Fruit fly (Drosophila melanogaster) whole organism, embryonic: Measurements from ENCODE around the gene CG9391.

Experiments used
- Blimp-1 ChIP-seq: fragments of 200-800 bp; sonication (Bioruptor generic); optimal IDR thresholded peaks from 3 replicates; lab custom pipeline; 2018; ENCODE audit warnings: missing biosample characterization, missing genetic modification characterization, mild to moderate bottlenecking, moderate library complexity, missing genetic modification reagents
- CG10462 ChIP-seq: fragments of 200-800 bp; sonication (Bioruptor generic); optimal IDR thresholded peaks from 2 replicates; lab custom pipeline; 2016; ENCODE audit warnings: missing biosample characterization, missing genetic modification characterization
- CG13624 ChIP-seq: fragments of 200-800 bp; sonication (Bioruptor generic); optimal IDR thresholded peaks from 2 replicates; lab custom pipeline; 2016; ENCODE audit warnings: missing biosample characterization, missing genetic modification characterization
- CG15269 ChIP-seq: fragments of 200-800 bp; sonication (Bioruptor generic); optimal IDR thresholded peaks from 2 replicates; lab custom pipeline; 2018; ENCODE audit warnings: missing biosample characterization, mild to moderate bottlenecking, missing genetic modification characterization, moderate library complexity
- CG1647 ChIP-seq: fragments of 200-800 bp; sonication (Bioruptor generic); optimal IDR thresholded peaks from 3 replicates; lab custom pipeline; 2016; ENCODE audit warnings: missing biosample characterization, missing genetic modification characterization
- CG17802 ChIP-seq: fragments of 200-800 bp; sonication (Bioruptor generic); optimal IDR thresholded peaks from 2 replicates; lab custom pipeline; 2018; ENCODE audit warnings: missing biosample characterization, mild to moderate bottlenecking, missing genetic modification characterization, moderate library complexity
- CG1792 ChIP-seq: fragments of 200-800 bp; sonication (Bioruptor generic); optimal IDR thresholded peaks from 2 replicates; lab custom pipeline; 2016; ENCODE audit warnings: missing biosample characterization, missing genetic modification characterization
- CG18599 ChIP-seq: fragments of 200-800 bp; sonication (Bioruptor generic); optimal IDR thresholded peaks from 3 replicates; lab custom pipeline; 2017; ENCODE audit warnings: missing biosample characterization, missing genetic modification characterization, mild to moderate bottlenecking, moderate library complexity, missing genetic modification reagents
- CG2712 ChIP-seq: fragments of 200-800 bp; optimal IDR thresholded peaks from 3 replicates; lab custom pipeline; 2019; ENCODE audit warnings: missing biosample characterization, mild to moderate bottlenecking, missing genetic modification characterization, moderate library complexity
- CG2889 ChIP-seq: fragments of 200-800 bp; sonication (Bioruptor generic); IDR thresholded peaks from 3 replicates; pipeline ENCODE4 v1.3.6; 2022; ENCODE audit warnings: missing biosample characterization, missing genetic modification characterization
- CG34224 ChIP-seq: fragments of 200-800 bp; sonication (Bioruptor generic); IDR thresholded peaks from 3 replicates; pipeline ENCODE4 v1.3.6; 2022; ENCODE audit warnings: missing biosample characterization, missing genetic modification characterization; ENCODE audit not compliant: partially characterized antibody
- CG3726 ChIP-seq: fragments of 200-800 bp; sonication (Bioruptor generic); IDR thresholded peaks from 3 replicates; pipeline ENCODE4, ENCODE4 v1.3.6; 2022; ENCODE audit warnings: missing biosample characterization, missing genetic modification characterization
- CG3847 ChIP-seq: fragments of 200-800 bp; sonication (Bioruptor generic); IDR thresholded peaks from 2 replicates; pipeline ENCODE4 v1.3.6; 2022; ENCODE audit warnings: missing biosample characterization, missing genetic modification characterization
- CG4424 ChIP-seq: fragments of 200-800 bp; sonication (Bioruptor generic); optimal IDR thresholded peaks from 3 replicates; lab custom pipeline; 2016; ENCODE audit warnings: missing biosample characterization, missing genetic modification characterization
- CG6272 ChIP-seq: fragments of 200-800 bp; sonication (Bioruptor generic); IDR thresholded peaks from 2 replicates; pipeline ENCODE4 v1.3.6; 2022; ENCODE audit warnings: missing biosample characterization, missing genetic modification characterization
- CG6791 ChIP-seq: fragments of 200-800 bp; sonication (Bioruptor generic); IDR thresholded peaks from 3 replicates; pipeline ENCODE4 v1.3.6; 2022; ENCODE audit warnings: missing biosample characterization, missing genetic modification characterization; ENCODE audit not compliant: partially characterized antibody
- CG8478 ChIP-seq: fragments of >200 bp; optimal IDR thresholded peaks from 2 replicates; lab custom pipeline; 2018
- CG8944 ChIP-seq: fragments of 200-800 bp; sonication (Bioruptor generic); optimal IDR thresholded peaks from 3 replicates; lab custom pipeline; 2016; ENCODE audit warnings: missing biosample characterization, missing genetic modification characterization
- CG9876 ChIP-seq: fragments of 200-800 bp; sonication (Bioruptor generic); optimal IDR thresholded peaks from 2 replicates; lab custom pipeline; 2016; ENCODE audit warnings: missing biosample characterization, missing genetic modification characterization
- Drgx ChIP-seq: fragments of 200-800 bp; sonication (Bioruptor generic); IDR thresholded peaks from 2 replicates; pipeline ENCODE4 v1.3.6; 2022; ENCODE audit warnings: missing biosample characterization, missing genetic modification characterization
- E2f1 ChIP-seq: fragments of 200-800 bp; sonication (Bioruptor generic); IDR thresholded peaks from 2 replicates; pipeline ENCODE4 v1.3.6; 2022; ENCODE audit warnings: missing biosample characterization, missing genetic modification characterization
- Ets65A ChIP-seq: fragments of 200-800 bp; sonication (Bioruptor generic); peaks from one replicate; lab custom pipeline; 2016; ENCODE audit warnings: missing biosample characterization, missing genetic modification characterization
- HLH4C ChIP-seq: fragments of 200-800 bp; sonication (Bioruptor generic); IDR thresholded peaks from 3 replicates; pipeline ENCODE4 v1.3.6; 2022; ENCODE audit warnings: missing biosample characterization, missing genetic modification characterization; ENCODE audit not compliant: partially characterized antibody
- Myb ChIP-seq: fragments of 200-800 bp; sonication (Bioruptor generic); optimal IDR thresholded peaks from 2 replicates; lab custom pipeline; 2016; ENCODE audit warnings: missing biosample characterization, missing genetic modification characterization
- Nf-YB ChIP-seq: fragments of 200-800 bp; sonication (Bioruptor generic); optimal IDR thresholded peaks from 3 replicates; lab custom pipeline; 2019; ENCODE audit warnings: missing biosample characterization, mild to moderate bottlenecking, missing genetic modification characterization, moderate library complexity
- PHDP ChIP-seq: fragments of 200-800 bp; sonication (Bioruptor generic); optimal IDR thresholded peaks from 3 replicates; lab custom pipeline; 2018; ENCODE audit warnings: missing biosample characterization, mild to moderate bottlenecking, missing genetic modification characterization, moderate library complexity
- Pdp1 ChIP-seq, 2 experiments: fragments of 200-800 bp; sonication (Bioruptor generic); optimal IDR thresholded peaks; 3 replicates each; lab custom pipeline; 2016; ENCODE audit warnings: missing biosample characterization in 2 of 2, missing genetic modification characterization in 2 of 2, mild to moderate bottlenecking in 1 of 2, moderate library complexity in 1 of 2
- Ravus ChIP-seq: fragments of 200-800 bp; sonication (Bioruptor generic); IDR thresholded peaks from 2 replicates; pipeline ENCODE4 v1.3.6; 2022; ENCODE audit warnings: missing biosample characterization, missing genetic modification characterization
- Side ChIP-seq: fragments of 200-800 bp; sonication (Bioruptor generic); optimal IDR thresholded peaks from 2 replicates; lab custom pipeline; 2016; ENCODE audit warnings: missing biosample characterization, missing genetic modification characterization
- Stat92E ChIP-seq, 3 experiments: fragments of >200 bp in 2 of 3; fragments of 200-800 bp in 1 of 3; sonication (Bioruptor generic) in 1 of 3; optimal IDR thresholded peaks; 2 replicates each; lab custom pipeline; 2017 to 2019; ENCODE audit warnings: missing biosample characterization in 3 of 3, missing genetic modification characterization in 3 of 3, mild to moderate bottlenecking in 1 of 3, moderate library complexity in 1 of 3
- Trl ChIP-seq, 3 experiments: fragments of >200 bp in 2 of 3; fragments of 200-800 bp in 1 of 3; sonication (Bioruptor generic) in 1 of 3; optimal IDR thresholded peaks; 2 replicates in 1 of 3; 3 replicates in 2 of 3; lab custom pipeline; 2016 to 2017; ENCODE audit warnings: missing biosample characterization in 1 of 3, missing genetic modification characterization in 1 of 3
- Xbp1 ChIP-seq: fragments of 200-800 bp; sonication (Bioruptor generic); optimal IDR thresholded peaks from 3 replicates; lab custom pipeline; 2016; ENCODE audit warnings: missing biosample characterization, mild to moderate bottlenecking, missing genetic modification characterization
- al ChIP-seq: fragments of 200-800 bp; sonication (Bioruptor generic); IDR thresholded peaks from 2 replicates; pipeline ENCODE4 v1.3.6; 2022; ENCODE audit warnings: missing biosample characterization, missing genetic modification characterization
- ap ChIP-seq: fragments of 200-800 bp; sonication (Bioruptor generic); IDR thresholded peaks from 2 replicates; pipeline ENCODE4 v1.3.6; 2022; ENCODE audit warnings: missing biosample characterization, missing genetic modification characterization
- cad ChIP-seq: fragments of >200 bp; optimal IDR thresholded peaks from 2 replicates; lab custom pipeline; 2017; ENCODE audit warnings: missing biosample characterization, missing genetic modification characterization
- cg ChIP-seq: fragments of 200-800 bp; sonication (Bioruptor generic); optimal IDR thresholded peaks from 3 replicates; lab custom pipeline; 2019; ENCODE audit warnings: missing biosample characterization, mild to moderate bottlenecking, missing genetic modification characterization, moderate library complexity
- ci ChIP-seq: fragments of 200-800 bp; sonication (Bioruptor generic); IDR thresholded peaks from 3 replicates; pipeline ENCODE4 v1.3.6; 2022; ENCODE audit warnings: missing biosample characterization, missing genetic modification characterization
- croc ChIP-seq: fragments of 200-800 bp; sonication (Bioruptor generic); conservative IDR thresholded peaks from 3 replicates; pipeline ENCODE4 v1.3.6; 2022; ENCODE audit warnings: missing biosample characterization, missing genetic modification characterization
- crol ChIP-seq: fragments of 200-800 bp; sonication (Bioruptor generic); IDR thresholded peaks from 2 replicates; pipeline ENCODE4 v1.3.6; 2022; ENCODE audit warnings: missing biosample characterization, missing genetic modification characterization
- ftz-f1 ChIP-seq: fragments of 200-800 bp; sonication (Bioruptor generic); optimal IDR thresholded peaks from 2 replicates; lab custom pipeline; 2016; ENCODE audit warnings: missing biosample characterization, missing genetic modification characterization
- ind ChIP-seq: fragments of 200-800 bp; sonication (Bioruptor generic); optimal IDR thresholded peaks from 3 replicates; lab custom pipeline; 2016; ENCODE audit warnings: missing biosample characterization, missing genetic modification characterization
- lbe ChIP-seq: fragments of 200-800 bp; sonication (Bioruptor generic); optimal IDR thresholded peaks from 2 replicates; lab custom pipeline; 2016; ENCODE audit warnings: missing biosample characterization, mild to moderate bottlenecking, missing genetic modification characterization
- lilli ChIP-seq: fragments of 200-800 bp; sonication (Bioruptor generic); optimal IDR thresholded peaks from 3 replicates; lab custom pipeline; 2016; ENCODE audit warnings: missing biosample characterization, missing genetic modification characterization
- lmd ChIP-seq: fragments of 200-800 bp; sonication (Bioruptor generic); IDR thresholded peaks from 2 replicates; pipeline ENCODE4 v1.3.6; 2022; ENCODE audit warnings: missing biosample characterization, missing genetic modification characterization
- pzg ChIP-seq: fragments of 200-800 bp; sonication (Bioruptor generic); optimal IDR thresholded peaks from 3 replicates; lab custom pipeline; 2018; ENCODE audit warnings: missing biosample characterization, mild to moderate bottlenecking, missing genetic modification characterization, moderate library complexity
- row ChIP-seq: fragments of 200-800 bp; sonication (Bioruptor generic); IDR thresholded peaks from 3 replicates; pipeline ENCODE4 v1.3.6; 2022; ENCODE audit warnings: missing biosample characterization, missing genetic modification characterization
- so ChIP-seq: fragments of 200-800 bp; sonication (Bioruptor generic); IDR thresholded peaks from 3 replicates; pipeline ENCODE4 v1.3.6; 2022; ENCODE audit warnings: missing biosample characterization, missing genetic modification characterization
- z ChIP-seq: fragments of 200-800 bp; sonication (Bioruptor generic); IDR thresholded peaks from 3 replicates; pipeline ENCODE4 v1.3.6; 2022; ENCODE audit warnings: missing biosample characterization, missing genetic modification characterization

The CG9391 gene

dm6 chr3L:21225642-21226041, 42.5 kb downstream of the CG9391 start:
- TF ChIP-seq Trl (optimal IDR thresholded peaks at IDR 0.05; lab: Kevin White, UChicago): peak in 1 of 2 experiments; percentile 44
- no peak for TF ChIP-seq Trl (GFP tag; optimal IDR thresholded peaks at IDR 0.05; lab: Kevin White, UChicago)
- TF ChIP-seq crol (GFP tag; lab: Robert Waterston, UW): peak; percentile 28; the same call in 1 of the 2 replicates
- peak; percentile 38 for TF ChIP-seq cg (GFP tag; lab: Kevin White, UChicago)
- 0 out of 3 replicates have a peak, but pooled peaks have one; percentile 33 for TF ChIP-seq z (GFP tag; lab: Robert Waterston, UW)
- no peak for TF ChIP-seq CG15269

- no peak for TF ChIP-seq al (GFP tag; lab: Robert Waterston, UW)
- no peak for TF ChIP-seq Stat92E (GFP tag; optimal IDR thresholded peaks at IDR 0.05; lab: Kevin White, UChicago)
- TF ChIP-seq CG4424 (GFP tag; lab: Kevin White, UChicago): no peak
- no peak for TF ChIP-seq ind (GFP tag; lab: Kevin White, UChicago)
- no peak for TF ChIP-seq E2f1 (GFP tag; lab: Robert Waterston, UW)
- TF ChIP-seq z (GFP tag; lab: Robert Waterston, UW): peak; percentile 81; the same call in 2 of the 3 replicates
- TF ChIP-seq ap (GFP tag; lab: Robert Waterston, UW): no peak
- no peak for TF ChIP-seq CG18599 (GFP tag; lab: Kevin White, UChicago)
- 0 out of 3 replicates have a peak, but pooled peaks have one; percentile 49 for TF ChIP-seq ci (GFP tag; lab: Robert Waterston, UW)
- TF ChIP-seq PHDP: no peak
- TF ChIP-seq lbe (GFP tag; lab: Kevin White, UChicago): no peak
- peak; percentile 15 for TF ChIP-seq Blimp-1
- no peak for TF ChIP-seq CG1647
- no peak for TF ChIP-seq lilli (GFP tag; lab: Kevin White, UChicago)
- TF ChIP-seq Trl (optimal IDR thresholded peaks at IDR 0.05; lab: Kevin White, UChicago): peak in 1 of 2 experiments; percentile 11
- no peak for TF ChIP-seq Trl (GFP tag; optimal IDR thresholded peaks at IDR 0.05; lab: Kevin White, UChicago)
- TF ChIP-seq CG9876 (GFP tag; lab: Kevin White, UChicago): no peak
- TF ChIP-seq Ravus (GFP tag; lab: Robert Waterston, UW): no peak
- TF ChIP-seq CG17802 (tag; lab: Kevin White, UChicago): no peak
- TF ChIP-seq Xbp1 (GFP tag; lab: Kevin White, UChicago): peak; percentile 52
- TF ChIP-seq CG6272: no peak
- TF ChIP-seq crol (GFP tag; lab: Robert Waterston, UW): peak; percentile 80
- TF ChIP-seq croc (GFP tag; lab: Robert Waterston, UW): no peak
- TF ChIP-seq so (GFP tag; lab: Robert Waterston, UW): 0 out of 3 replicates have a peak, but pooled peaks have one; percentile 16
- no peak for TF ChIP-seq pzg (GFP tag; lab: Kevin White, UChicago)
- TF ChIP-seq CG10462 (GFP tag; lab: Kevin White, UChicago): no peak
- TF ChIP-seq ftz-f1 (GFP tag; lab: Kevin White, UChicago): no peak
- no peak for TF ChIP-seq CG8944 (GFP tag; lab: Kevin White, UChicago)
- no peak for TF ChIP-seq Side (GFP tag; lab: Kevin White, UChicago)
- TF ChIP-seq CG3726 (GFP tag; lab: Robert Waterston, UW): no peak
- TF ChIP-seq CG34224 (GFP tag; lab: Robert Waterston, UW): no peak
- TF ChIP-seq Ets65A: peak; percentile 31
- TF ChIP-seq row (GFP tag; lab: Robert Waterston, UW): 0 out of 3 replicates have a peak, but pooled peaks have one; percentile 11
- no peak for TF ChIP-seq CG1792 (GFP tag; lab: Kevin White, UChicago)
- peak; percentile 60 for TF ChIP-seq CG8478 (lab: Kevin White, UChicago)
- TF ChIP-seq Nf-YB (GFP tag; lab: Kevin White, UChicago): peak; percentile 5
- TF ChIP-seq cad: no peak
- TF ChIP-seq CG2712: no peak
- TF ChIP-seq Drgx (GFP tag; lab: Robert Waterston, UW): peak; percentile 18; the same call in 1 of the 2 replicates
- no peak for TF ChIP-seq CG2889 (GFP tag; lab: Robert Waterston, UW)
- no peak for TF ChIP-seq HLH4C (GFP tag; lab: Robert Waterston, UW)
- peak in 1 of 2 experiments; percentile 95 for TF ChIP-seq Pdp1 (GFP tag; optimal IDR thresholded peaks at IDR 0.05; lab: Kevin White, UChicago)
- 0 out of 3 replicates have a peak, but pooled peaks have one; percentile 39 for TF ChIP-seq CG6791 (GFP tag; lab: Robert Waterston, UW)
- no peak for TF ChIP-seq Myb (GFP tag; lab: Kevin White, UChicago)
- TF ChIP-seq lmd: no peak
- no peak for TF ChIP-seq CG3847 (GFP tag; lab: Robert Waterston, UW)
- no peak for TF ChIP-seq CG13624
Measured at dm6 chr3L:21224701-21225223, 43.4 kb downstream of the CG9391 start.
